Fruit fly (Drosophila melanogaster) whole organism, adult: ENCODE data around the gene Cypl.

Source experiments
- CG11617 ChIP-seq: fragments of 200-800 bp; sonication (Bioruptor generic); optimal IDR thresholded peaks from 2 replicates; lab custom pipeline; 2017; ENCODE audit warnings: mild to moderate bottlenecking, missing biosample characterization, missing genetic modification reagents, missing genetic modification characterization
- CG12768 ChIP-seq: fragments of 200-800 bp; sonication (Bioruptor generic); optimal IDR thresholded peaks from 2 replicates; lab custom pipeline; 2017; ENCODE audit warnings: missing biosample characterization, missing genetic modification characterization, mild to moderate bottlenecking, moderate library complexity, missing genetic modification reagents
- CG14711 ChIP-seq: fragments of 200-800 bp; sonication (Bioruptor generic); optimal IDR thresholded peaks from 2 replicates; lab custom pipeline; 2018; ENCODE audit warnings: missing biosample characterization, mild to moderate bottlenecking, missing genetic modification characterization, moderate library complexity
- CG33017 ChIP-seq: fragments of 200-800 bp; sonication (Bioruptor generic); optimal IDR thresholded peaks from 2 replicates; lab custom pipeline; 2018; ENCODE audit warnings: missing biosample characterization, mild to moderate bottlenecking, missing genetic modification characterization, moderate library complexity
- CG7045 ChIP-seq: fragments of 200-800 bp; sonication (Bioruptor generic); optimal IDR thresholded peaks from 2 replicates; lab custom pipeline; 2017; ENCODE audit warnings: missing biosample characterization, mild to moderate bottlenecking, missing genetic modification characterization
- Crg-1 ChIP-seq: fragments of 200-800 bp; sonication (Bioruptor generic); optimal IDR thresholded peaks from 2 replicates; lab custom pipeline; 2016; ENCODE audit warnings: missing biosample characterization, missing genetic modification characterization
- kay ChIP-seq: fragments of 200-800 bp; sonication (Bioruptor generic); peaks from one replicate; lab custom pipeline; 2016; ENCODE audit warnings: missing biosample characterization, missing genetic modification characterization, borderline replicate concordance
- ovo ChIP-seq: fragments of 200-800 bp; sonication (Bioruptor generic); optimal IDR thresholded peaks from 2 replicates; lab custom pipeline; 2016; ENCODE audit warnings: missing biosample characterization, missing genetic modification characterization
- toe ChIP-seq: fragments of 200-800 bp; sonication (Bioruptor generic); optimal IDR thresholded peaks from 2 replicates; lab custom pipeline; 2016; ENCODE audit warnings: missing biosample characterization, missing genetic modification characterization

Gene Cypl

dm6 chr3L:500351-501015 is 42.2 kb downstream of the Cypl start, which contains the start of the genes CG34267 and CG34268:
CG34267 (minus strand) TSS chr3L:500451.
CG34268 (plus strand) TSS chr3L:500965.
- no peak for TF ChIP-seq Crg-1 (GFP tag; lab: Kevin White, UChicago)
- TF ChIP-seq CG12768: no peak
- no peak for TF ChIP-seq CG14711
- no peak for TF ChIP-seq kay (GFP tag; lab: Kevin White, UChicago)
- no peak for TF ChIP-seq CG11617 (GFP tag; lab: Kevin White, UChicago)
- TF ChIP-seq toe (GFP tag; lab: Kevin White, UChicago): no peak
- TF ChIP-seq CG7045 (GFP tag; lab: Kevin White, UChicago): no peak
- TF ChIP-seq ovo (GFP tag; lab: Kevin White, UChicago): no peak
- TF ChIP-seq CG33017 (tag; lab: Kevin White, UChicago): no peak
